Fruit fly (Drosophila melanogaster): ENCODE data around the gene CG7714.

The CG7714 gene

dm6 chr3R:18719767-18720341, 6.4 kb downstream of the CG7714 start:
- TF ChIP-seq fd85E (GFP tag; optimal IDR thresholded peaks at IDR 0.05) (no peak), Eip78C (GFP tag) (peak; percentile 91), spab (GFP tag; optimal IDR thresholded peaks at IDR 0.05) (peak; percentile 70), CG6792 (GFP tag; optimal IDR thresholded peaks at IDR 0.05) (peak; percentile 68), Hr38 (GFP tag; optimal IDR thresholded peaks at IDR 0.05) (no peak), Hr39 (GFP tag; optimal IDR thresholded peaks at IDR 0.05) (peak; percentile 58), CG31627 (GFP tag; optimal IDR thresholded peaks at IDR 0.05) (peak; percentile 55), dsx (GFP tag; optimal IDR thresholded peaks at IDR 0.05; ENCODE audit: poor library complexity, severe bottlenecking) (peak; percentile 70), CG11762 (GFP tag; optimal IDR thresholded peaks at IDR 0.05; ENCODE audit: insufficient read depth) (peak; percentile 28), CG7368 (GFP tag; optimal IDR thresholded peaks at IDR 0.05) (peak; percentile 19), CG8119 (GFP tag; IDR thresholded peaks at IDR 0.05) (no peak), Lpt (GFP tag; optimal IDR thresholded peaks at IDR 0.05) (no peak), Hr4 (GFP tag; optimal IDR thresholded peaks at IDR 0.05) (peak; percentile 29), Eip75B (GFP tag; optimal IDR thresholded peaks at IDR 0.05) (peak; percentile 74), Sox15 (GFP tag; optimal IDR thresholded peaks at IDR 0.05) (peak; percentile 19), salr (GFP tag; optimal IDR thresholded peaks at IDR 0.05) (peak; percentile 6 to 37), Eip93F (GFP tag; optimal IDR thresholded peaks at IDR 0.05) (no peak), Sox14 (GFP tag; optimal IDR thresholded peaks at IDR 0.05) (peak; percentile 67), CG9139 (GFP tag; optimal IDR thresholded peaks at IDR 0.05) (peak; percentile 30), CG32006 (GFP tag; optimal IDR thresholded peaks at IDR 0.05) (peak; percentile 49), vri (GFP tag; optimal IDR thresholded peaks at IDR 0.05) (peak; percentile 63), Ets96B (tag; optimal IDR thresholded peaks at IDR 0.05) (peak; percentile 74), CG10631 (GFP tag; optimal IDR thresholded peaks at IDR 0.05) (peak; percentile 63), CG3919 (GFP tag; optimal IDR thresholded peaks at IDR 0.05) (peak; percentile 71), CG34406 (GFP tag; optimal IDR thresholded peaks at IDR 0.05) (peak; percentile 52), Gug (GFP tag; IDR thresholded peaks at IDR 0.05) (0 out of 2 replicates have a peak, but pooled peaks have one; percentile 11), CG3032 (tag; optimal IDR thresholded peaks at IDR 0.05) (peak; percentile 74), CG1621 (tag; optimal IDR thresholded peaks at IDR 0.05) (peak; percentile 55), CG15336 (GFP tag; IDR thresholded peaks at IDR 0.05) (no peak), lz (GFP tag; optimal IDR thresholded peaks at IDR 0.05) (peak; percentile 65), CG16779 (tag; optimal IDR thresholded peaks at IDR 0.05) (peak; percentile 13), CG6163 (GFP tag; IDR thresholded peaks at IDR 0.05) (peak; percentile 69; the same call in 1 of the 3 replicates), Sox102F (GFP tag; optimal IDR thresholded peaks at IDR 0.05) (peak; percentile 68), OdsH (GFP tag; optimal IDR thresholded peaks at IDR 0.05) (peak; percentile 57), eg (GFP tag; IDR thresholded peaks at IDR 0.05) (no peak), cyc (GFP tag; optimal IDR thresholded peaks at IDR 0.05) (peak; percentile 62), CG11294 (GFP tag; IDR thresholded peaks at IDR 0.05) (no peak; the same call in 1 of the 2 replicates), CG4318 (GFP tag; optimal IDR thresholded peaks at IDR 0.05) (peak; percentile 12), CG11902 (GFP tag; optimal IDR thresholded peaks at IDR 0.05) (peak; percentile 39), CG8319 (GFP tag; optimal IDR thresholded peaks at IDR 0.05) (peak; percentile 38), CG6854 (GFP tag; optimal IDR thresholded peaks at IDR 0.05) (no peak), svp (GFP tag) (peak; percentile 88), net (GFP tag; optimal IDR thresholded peaks at IDR 0.05) (peak; percentile 37), esn (GFP tag; optimal IDR thresholded peaks at IDR 0.05) (no peak), dac (GFP tag; optimal IDR thresholded peaks at IDR 0.05) (no peak), ss (GFP tag; optimal IDR thresholded peaks at IDR 0.05) (peak; percentile 45 to 74), CG6808 (GFP tag; optimal IDR thresholded peaks at IDR 0.05) (peak; percentile 55), fd59A (GFP tag; optimal IDR thresholded peaks at IDR 0.05) (peak; percentile 62), CG10669 (GFP tag; optimal IDR thresholded peaks at IDR 0.05) (peak; percentile 69), Blimp-1 (GFP tag; optimal IDR thresholded peaks at IDR 0.05) (peak; percentile 19), Met (GFP tag; optimal IDR thresholded peaks at IDR 0.05) (peak; percentile 76)

All from whole organism, prepupa.